Fruit fly (Drosophila melanogaster) whole organism, embryonic: ENCODE results near the gene CG6028.
A peak's percentile ranks its signal among the peaks of the same experiment; 100 is the strongest.

Experiments
- Bgb ChIP-seq: fragments of 200-800 bp; sonication (Bioruptor generic); IDR thresholded peaks from 2 replicates; pipeline ENCODE4 v1.3.6; 2022; ENCODE audit warnings: missing biosample characterization, missing genetic modification characterization; ENCODE audit not compliant: partially characterized antibody
- CG12659 ChIP-seq: fragments of 200-800 bp; sonication (Bioruptor generic); optimal IDR thresholded peaks from 3 replicates; lab custom pipeline; 2017; ENCODE audit warnings: mild to moderate bottlenecking, missing biosample characterization, missing genetic modification reagents, missing genetic modification characterization
- CG15269 ChIP-seq: fragments of 200-800 bp; sonication (Bioruptor generic); optimal IDR thresholded peaks from 2 replicates; lab custom pipeline; 2018; ENCODE audit warnings: missing biosample characterization, mild to moderate bottlenecking, missing genetic modification characterization, moderate library complexity
- CG17829 ChIP-seq: fragments of 200-800 bp; optimal IDR thresholded peaks from 2 replicates; lab custom pipeline; 2019; ENCODE audit warnings: missing biosample characterization, mild to moderate bottlenecking, missing genetic modification characterization, moderate library complexity
- CG2129 ChIP-seq: fragments of 200-800 bp; sonication (Bioruptor generic); IDR thresholded peaks from 2 replicates; pipeline ENCODE4 v1.3.6; 2022; ENCODE audit warnings: missing biosample characterization, missing genetic modification characterization; ENCODE audit not compliant: partially characterized antibody
- CG2889 ChIP-seq: fragments of 200-800 bp; sonication (Bioruptor generic); IDR thresholded peaks from 3 replicates; pipeline ENCODE4 v1.3.6; 2022; ENCODE audit warnings: missing biosample characterization, missing genetic modification characterization
- CG32532 ChIP-seq: fragments of 200-800 bp; sonication (Bioruptor generic); IDR thresholded peaks from 2 replicates; pipeline ENCODE4 v1.3.6; 2022; ENCODE audit warnings: missing biosample characterization, missing genetic modification characterization
- CG42726 ChIP-seq: fragments of 200-800 bp; sonication (Bioruptor generic); IDR thresholded peaks from 2 replicates; pipeline ENCODE4 v1.3.6; 2022; ENCODE audit warnings: missing biosample characterization, missing genetic modification characterization; ENCODE audit not compliant: partially characterized antibody
- CG4424 ChIP-seq: fragments of 200-800 bp; sonication (Bioruptor generic); optimal IDR thresholded peaks from 3 replicates; lab custom pipeline; 2016; ENCODE audit warnings: missing biosample characterization, missing genetic modification characterization
- CG7963 ChIP-seq: fragments of 200-800 bp; sonication (Bioruptor generic); IDR thresholded peaks from 3 replicates; pipeline ENCODE4 v1.3.6; 2022; ENCODE audit warnings: missing biosample characterization, missing genetic modification characterization; ENCODE audit not compliant: partially characterized antibody
- Dfd ChIP-seq, 2 experiments: fragments of >200 bp; optimal IDR thresholded peaks; 2 replicates each; lab custom pipeline; 2017; ENCODE audit warnings: missing biosample characterization in 2 of 2, missing genetic modification characterization in 2 of 2
- Dp ChIP-seq: fragments of 200-800 bp; sonication (Bioruptor generic); optimal IDR thresholded peaks from 2 replicates; lab custom pipeline; 2018; ENCODE audit warnings: missing biosample characterization, mild to moderate bottlenecking, missing genetic modification characterization, moderate library complexity
- E2f2 ChIP-seq: fragments of 200-800 bp; sonication (Bioruptor generic); IDR thresholded peaks from 2 replicates; pipeline ENCODE4 v1.3.6; 2022; ENCODE audit warnings: missing biosample characterization, missing genetic modification characterization
- Fer3 ChIP-seq: fragments of 200-800 bp; sonication (Bioruptor generic); optimal IDR thresholded peaks from 2 replicates; lab custom pipeline; 2018; ENCODE audit warnings: missing biosample characterization, mild to moderate bottlenecking, missing genetic modification characterization, moderate library complexity
- Hr3 ChIP-seq: fragments of 200-800 bp; sonication (Bioruptor generic); optimal IDR thresholded peaks from 3 replicates; lab custom pipeline; 2016; ENCODE audit warnings: missing biosample characterization, missing genetic modification characterization
- Lpt ChIP-seq: fragments of >200 bp; optimal IDR thresholded peaks from 2 replicates; lab custom pipeline; 2018; ENCODE audit warnings: missing biosample characterization, missing genetic modification characterization
- Med ChIP-seq: fragments of 200-800 bp; sonication (Bioruptor generic); peaks from one replicate; lab custom pipeline; 2016; ENCODE audit warnings: missing biosample characterization, missing genetic modification characterization, mild to moderate bottlenecking, inconsistent platforms, moderate library complexity
- Myb ChIP-seq: fragments of 200-800 bp; sonication (Bioruptor generic); optimal IDR thresholded peaks from 2 replicates; lab custom pipeline; 2016; ENCODE audit warnings: missing biosample characterization, missing genetic modification characterization
- Oli ChIP-seq: fragments of 200-800 bp; sonication (Bioruptor generic); optimal IDR thresholded peaks from 2 replicates; lab custom pipeline; 2018; ENCODE audit warnings: missing biosample characterization, mild to moderate bottlenecking, missing genetic modification characterization, moderate library complexity
- Opbp ChIP-seq: fragments of 200-800 bp; sonication (Bioruptor generic); IDR thresholded peaks from 3 replicates; pipeline ENCODE4 v1.3.6; 2022; ENCODE audit warnings: missing biosample characterization, missing genetic modification characterization; ENCODE audit not compliant: partially characterized antibody
- Rfx ChIP-seq: fragments of 200-800 bp; sonication (Bioruptor generic); IDR thresholded peaks from 2 replicates; pipeline ENCODE4 v1.3.6; 2022; ENCODE audit warnings: missing biosample characterization, missing genetic modification characterization
- Six4 ChIP-seq: fragments of 200-800 bp; sonication (Bioruptor generic); optimal IDR thresholded peaks from 2 replicates; lab custom pipeline; 2016; ENCODE audit warnings: missing biosample characterization, missing genetic modification characterization
- TFAM ChIP-seq: fragments of 200-800 bp; sonication (Bioruptor generic); optimal IDR thresholded peaks from 2 replicates; lab custom pipeline; 2017; ENCODE audit warnings: missing biosample characterization, missing genetic modification characterization, inconsistent platforms
- Xbp1 ChIP-seq: fragments of 200-800 bp; sonication (Bioruptor generic); optimal IDR thresholded peaks from 3 replicates; lab custom pipeline; 2016; ENCODE audit warnings: missing biosample characterization, mild to moderate bottlenecking, missing genetic modification characterization
- amos ChIP-seq: fragments of 200-800 bp; sonication (Bioruptor generic); IDR thresholded peaks from 2 replicates; pipeline ENCODE4 v1.3.6; 2022; ENCODE audit warnings: missing biosample characterization, missing genetic modification characterization; ENCODE audit not compliant: partially characterized antibody
- ato ChIP-seq: fragments of 200-800 bp; sonication (Bioruptor generic); IDR thresholded peaks from 2 replicates; pipeline ENCODE4 v1.3.6; 2022; ENCODE audit warnings: missing biosample characterization, missing genetic modification characterization; ENCODE audit not compliant: partially characterized antibody
- bsh ChIP-seq, 2 experiments: fragments of 200-800 bp; sonication (Bioruptor generic); optimal IDR thresholded peaks; 2 replicates each; lab custom pipeline; 2017 to 2018; ENCODE audit warnings: mild to moderate bottlenecking in 2 of 2, missing biosample characterization in 2 of 2, missing genetic modification characterization in 2 of 2, moderate library complexity in 1 of 2
- caup ChIP-seq: fragments of 200-800 bp; sonication (Bioruptor generic); optimal IDR thresholded peaks from 3 replicates; lab custom pipeline; 2017; ENCODE audit warnings: missing biosample characterization, mild to moderate bottlenecking, missing genetic modification characterization, moderate library complexity; ENCODE audit not compliant: severe bottlenecking
- inv ChIP-seq: fragments of 200-800 bp; sonication (Bioruptor generic); IDR thresholded peaks from 2 replicates; pipeline ENCODE4 v1.3.6; 2022; ENCODE audit warnings: missing biosample characterization, missing genetic modification characterization; ENCODE audit not compliant: partially characterized antibody
- kah ChIP-seq: fragments of 200-800 bp; sonication (Bioruptor generic); optimal IDR thresholded peaks from 2 replicates; lab custom pipeline; 2018; ENCODE audit warnings: missing biosample characterization, mild to moderate bottlenecking, missing genetic modification characterization
- lola ChIP-seq, 3 experiments: fragments of >200 bp in 2 of 3; fragments of 200-800 bp in 1 of 3; sonication (Bioruptor generic) in 1 of 3; optimal IDR thresholded peaks; 2 replicates each; lab custom pipeline; 2017 to 2019; ENCODE audit warnings: missing biosample characterization in 3 of 3, missing genetic modification characterization in 3 of 3, mild to moderate bottlenecking in 1 of 3, moderate library complexity in 1 of 3
- mirr ChIP-seq: fragments of 200-800 bp; sonication (Bioruptor generic); optimal IDR thresholded peaks from 3 replicates; lab custom pipeline; 2018; ENCODE audit warnings: missing biosample characterization, mild to moderate bottlenecking, missing genetic modification characterization
- mld ChIP-seq: fragments of 200-800 bp; sonication (Bioruptor generic); IDR thresholded peaks from 3 replicates; pipeline ENCODE4 v1.3.6; 2022; ENCODE audit warnings: missing biosample characterization, missing genetic modification characterization; ENCODE audit not compliant: partially characterized antibody
- nmo ChIP-seq: fragments of 200-800 bp; sonication (Bioruptor generic); optimal IDR thresholded peaks from 2 replicates; lab custom pipeline; 2018; ENCODE audit warnings: missing biosample characterization, mild to moderate bottlenecking, missing genetic modification characterization, moderate library complexity
- pzg ChIP-seq: fragments of 200-800 bp; sonication (Bioruptor generic); optimal IDR thresholded peaks from 3 replicates; lab custom pipeline; 2018; ENCODE audit warnings: missing biosample characterization, mild to moderate bottlenecking, missing genetic modification characterization, moderate library complexity
- stwl ChIP-seq: fragments of 200-800 bp; sonication (Bioruptor generic); optimal IDR thresholded peaks from 3 replicates; lab custom pipeline; 2018; ENCODE audit warnings: missing biosample characterization, mild to moderate bottlenecking, missing genetic modification characterization, moderate library complexity
- trem ChIP-seq: fragments of 200-800 bp; optimal IDR thresholded peaks from 3 replicates; lab custom pipeline; 2019; ENCODE audit warnings: missing biosample characterization, mild to moderate bottlenecking, missing genetic modification characterization, moderate library complexity
- trh ChIP-seq: fragments of 200-800 bp; sonication (Bioruptor generic); optimal IDR thresholded peaks from 2 replicates; lab custom pipeline; 2016; ENCODE audit warnings: missing biosample characterization, missing genetic modification characterization
- zen2 ChIP-seq: fragments of 200-800 bp; sonication (Bioruptor generic); IDR thresholded peaks from 3 replicates; pipeline ENCODE4 v1.3.6; 2022; ENCODE audit warnings: missing biosample characterization, missing genetic modification characterization; ENCODE audit not compliant: partially characterized antibody

The CG6028 gene

dm6 chr3R:22035552-22035951, 10.2 kb upstream of the CG6028 start (continued):
- TF ChIP-seq kah (GFP tag; lab: Kevin White, UChicago) (no peak), Opbp (GFP tag; lab: Robert Waterston, UW) (peak; percentile 82), TFAM (GFP tag; lab: Kevin White, UChicago) (no peak), pzg (GFP tag; lab: Kevin White, UChicago) (peak; percentile 60), trh (GFP tag; lab: Kevin White, UChicago) (no peak), stwl (tag; lab: Kevin White, UChicago) (peak; percentile 64), Lpt (GFP tag; lab: Kevin White, UChicago) (no peak), E2f2 (GFP tag; lab: Robert Waterston, UW) (peak; percentile 77), mirr (GFP tag; lab: Kevin White, UChicago) (no peak), bsh (GFP tag; optimal IDR thresholded peaks at IDR 0.05; lab: Kevin White, UChicago) (no peak), zen2 (GFP tag; lab: Robert Waterston, UW) (peak; percentile 81), CG7963 (peak; percentile 78; the same call in 2 of the 3 replicates), trem (tag; lab: Kevin White, UChicago) (peak; percentile 24), Six4 (GFP tag; lab: Kevin White, UChicago) (no peak), CG2129 (GFP tag; lab: Robert Waterston, UW) (peak; percentile 43; the same call in 1 of the 2 replicates), CG2889 (no peak), Oli (tag; lab: Kevin White, UChicago) (no peak), inv (peak; percentile 66; the same call in 1 of the 2 replicates), CG4424 (no peak), Rfx (GFP tag; lab: Robert Waterston, UW) (0 out of 2 replicates have a peak, but pooled peaks have one; percentile 6), Dp (GFP tag; lab: Kevin White, UChicago) (peak; percentile 57), caup (no peak), CG12659 (peak; percentile 26), Dfd (GFP tag; optimal IDR thresholded peaks at IDR 0.05; lab: Kevin White, UChicago) (no peak), Myb (peak; percentile 86), CG17829 (tag; lab: Kevin White, UChicago) (peak; percentile 13), lola (GFP tag; optimal IDR thresholded peaks at IDR 0.05; lab: Kevin White, UChicago) (no peak), Xbp1 (GFP tag; lab: Kevin White, UChicago) (no peak), ato (GFP tag; lab: Robert Waterston, UW) (peak; percentile 85), amos (GFP tag; lab: Robert Waterston, UW) (peak; percentile 86), Bgb (GFP tag; lab: Robert Waterston, UW) (peak; percentile 85), CG15269 (no peak), CG42726 (GFP tag; lab: Robert Waterston, UW) (peak; percentile 66), mld (peak; percentile 86), CG32532 (GFP tag; lab: Robert Waterston, UW) (no peak), Med (peak; percentile 71), nmo (peak; percentile 25), Fer3 (no peak), Hr3 (GFP tag; lab: Kevin White, UChicago) (no peak)
